Fruit fly (Drosophila melanogaster) whole organism, embryonic: ENCODE measurements around the gene Mlc1.

Experiments used
- Atf6 ChIP-seq: fragments of 200-800 bp; sonication (Bioruptor generic); IDR thresholded peaks from 2 replicates; pipeline ENCODE4 v1.3.6; 2022; ENCODE audit warnings: missing biosample characterization, missing genetic modification characterization
- BEAF-32 ChIP-seq: fragments of 200-800 bp; sonication (Bioruptor generic); optimal IDR thresholded peaks from 3 replicates; lab custom pipeline; 2017; ENCODE audit warnings: missing biosample characterization, missing genetic modification characterization, mild to moderate bottlenecking, moderate library complexity, missing genetic modification reagents
- CG12659 ChIP-seq: fragments of 200-800 bp; sonication (Bioruptor generic); optimal IDR thresholded peaks from 3 replicates; lab custom pipeline; 2017; ENCODE audit warnings: mild to moderate bottlenecking, missing biosample characterization, missing genetic modification reagents, missing genetic modification characterization
- CG13775 ChIP-seq: fragments of 200-800 bp; sonication (Bioruptor generic); optimal IDR thresholded peaks from 3 replicates; lab custom pipeline; 2017; ENCODE audit warnings: missing biosample characterization, mild to moderate bottlenecking, missing genetic modification characterization
- CG14667 ChIP-seq: fragments of 200-800 bp; sonication (Bioruptor generic); IDR thresholded peaks from 2 replicates; pipeline ENCODE4 v1.3.6; 2022; ENCODE audit warnings: missing biosample characterization, missing genetic modification characterization
- CG15514 ChIP-seq: fragments of 200-800 bp; sonication (Bioruptor generic); optimal IDR thresholded peaks from 3 replicates; lab custom pipeline; 2017; ENCODE audit warnings: missing biosample characterization, missing genetic modification characterization, mild to moderate bottlenecking, moderate library complexity, missing genetic modification reagents
- CG1647 ChIP-seq: fragments of 200-800 bp; sonication (Bioruptor generic); optimal IDR thresholded peaks from 3 replicates; lab custom pipeline; 2016; ENCODE audit warnings: missing biosample characterization, missing genetic modification characterization
- CG18476 ChIP-seq: fragments of 200-800 bp; sonication (Bioruptor generic); optimal IDR thresholded peaks from 2 replicates; lab custom pipeline; 2016; ENCODE audit warnings: missing biosample characterization, mild to moderate bottlenecking, missing genetic modification characterization
- CG34422 ChIP-seq: fragments of 200-800 bp; sonication (Bioruptor generic); IDR thresholded peaks from 3 replicates; pipeline ENCODE4 v1.3.6; 2022; ENCODE audit warnings: missing biosample characterization, missing genetic modification characterization
- CG3838 ChIP-seq: fragments of 200-800 bp; sonication (Bioruptor generic); optimal IDR thresholded peaks from 3 replicates; lab custom pipeline; 2016; ENCODE audit warnings: missing biosample characterization, missing genetic modification characterization
- CG4404 ChIP-seq: fragments of 200-800 bp; sonication (Bioruptor generic); IDR thresholded peaks from 2 replicates; pipeline ENCODE4 v1.3.6; 2022; ENCODE audit warnings: missing biosample characterization, missing genetic modification characterization
- CG4617 ChIP-seq: fragments of 200-800 bp; sonication (Bioruptor generic); optimal IDR thresholded peaks from 3 replicates; lab custom pipeline; 2016; ENCODE audit warnings: missing biosample characterization, missing genetic modification characterization, borderline replicate concordance
- CG5953 ChIP-seq: fragments of 200-800 bp; sonication (Bioruptor generic); IDR thresholded peaks from 2 replicates; pipeline ENCODE4 v1.3.6; 2022; ENCODE audit warnings: missing biosample characterization, missing genetic modification characterization
- CG6254 ChIP-seq: fragments of 200-800 bp; sonication (Bioruptor generic); optimal IDR thresholded peaks from 3 replicates; lab custom pipeline; 2017; ENCODE audit warnings: mild to moderate bottlenecking, missing biosample characterization, missing genetic modification reagents, missing genetic modification characterization
- CG7928 ChIP-seq: fragments of 200-800 bp; sonication (Bioruptor generic); optimal IDR thresholded peaks from 2 replicates; lab custom pipeline; 2017; ENCODE audit warnings: missing biosample characterization, mild to moderate bottlenecking, missing genetic modification characterization
- CG8478 ChIP-seq: fragments of >200 bp; optimal IDR thresholded peaks from 2 replicates; lab custom pipeline; 2018
- CG9797 ChIP-seq: fragments of 200-800 bp; sonication (Bioruptor generic); optimal IDR thresholded peaks from 3 replicates; lab custom pipeline; 2018; ENCODE audit warnings: missing biosample characterization, mild to moderate bottlenecking, missing genetic modification characterization
- Dll ChIP-seq: fragments of 200-800 bp; sonication (Bioruptor generic); IDR thresholded peaks from 4 replicates; pipeline ENCODE4 v1.3.6; 2022; ENCODE audit warnings: missing biosample characterization, missing genetic modification characterization; ENCODE audit not compliant: partially characterized antibody
- Doc3 ChIP-seq: fragments of 200-800 bp; sonication (Bioruptor generic); IDR thresholded peaks from 3 replicates; pipeline ENCODE4 v1.3.6; 2022; ENCODE audit warnings: missing biosample characterization, missing genetic modification characterization; ENCODE audit not compliant: partially characterized antibody
- Dp ChIP-seq: fragments of 200-800 bp; sonication (Bioruptor generic); optimal IDR thresholded peaks from 2 replicates; lab custom pipeline; 2018; ENCODE audit warnings: missing biosample characterization, mild to moderate bottlenecking, missing genetic modification characterization, moderate library complexity
- E2f2 ChIP-seq: fragments of 200-800 bp; sonication (Bioruptor generic); IDR thresholded peaks from 2 replicates; pipeline ENCODE4 v1.3.6; 2022; ENCODE audit warnings: missing biosample characterization, missing genetic modification characterization
- Elba2 ChIP-seq: fragments of 200-800 bp; sonication (Bioruptor generic); optimal IDR thresholded peaks from 3 replicates; lab custom pipeline; 2016; ENCODE audit warnings: missing biosample characterization, missing genetic modification characterization
- Fer3 ChIP-seq: fragments of 200-800 bp; sonication (Bioruptor generic); optimal IDR thresholded peaks from 2 replicates; lab custom pipeline; 2018; ENCODE audit warnings: missing biosample characterization, mild to moderate bottlenecking, missing genetic modification characterization, moderate library complexity
- HLH4C ChIP-seq: fragments of 200-800 bp; sonication (Bioruptor generic); IDR thresholded peaks from 3 replicates; pipeline ENCODE4 v1.3.6; 2022; ENCODE audit warnings: missing biosample characterization, missing genetic modification characterization; ENCODE audit not compliant: partially characterized antibody
- MBD-R2 ChIP-seq: fragments of 200-800 bp; sonication (Bioruptor generic); IDR thresholded peaks from 2 replicates; pipeline ENCODE4 v1.3.6; 2022; ENCODE audit warnings: missing biosample characterization, missing genetic modification characterization
- MESR4 ChIP-seq: fragments of 200-800 bp; sonication (Bioruptor generic); optimal IDR thresholded peaks from 2 replicates; lab custom pipeline; 2018; ENCODE audit warnings: missing biosample characterization, mild to moderate bottlenecking, missing genetic modification characterization, moderate library complexity
- MTF-1 ChIP-seq: fragments of 200-800 bp; sonication (Bioruptor generic); optimal IDR thresholded peaks from 2 replicates; lab custom pipeline; 2018; ENCODE audit warnings: missing biosample characterization, mild to moderate bottlenecking, missing genetic modification characterization, borderline replicate concordance
- Nf-YB ChIP-seq: fragments of 200-800 bp; sonication (Bioruptor generic); optimal IDR thresholded peaks from 3 replicates; lab custom pipeline; 2019; ENCODE audit warnings: missing biosample characterization, mild to moderate bottlenecking, missing genetic modification characterization, moderate library complexity
- Nf-YC ChIP-seq: fragments of 200-800 bp; optimal IDR thresholded peaks from 3 replicates; lab custom pipeline; 2019; ENCODE audit warnings: missing biosample characterization, mild to moderate bottlenecking, missing genetic modification characterization, moderate library complexity
- Ravus ChIP-seq: fragments of 200-800 bp; sonication (Bioruptor generic); IDR thresholded peaks from 2 replicates; pipeline ENCODE4 v1.3.6; 2022; ENCODE audit warnings: missing biosample characterization, missing genetic modification characterization
- ase ChIP-seq: fragments of 200-800 bp; sonication (Bioruptor generic); IDR thresholded peaks from 3 replicates; pipeline ENCODE4 v1.3.6; 2022; ENCODE audit warnings: missing biosample characterization, missing genetic modification characterization
- bbx ChIP-seq: fragments of 200-800 bp; sonication (Bioruptor generic); IDR thresholded peaks from 2 replicates; pipeline ENCODE4 v1.3.6; 2022; ENCODE audit warnings: missing biosample characterization, missing genetic modification characterization; ENCODE audit not compliant: partially characterized antibody
- chinmo ChIP-seq: fragments of 200-800 bp; sonication (Bioruptor generic); IDR thresholded peaks from 4 replicates; pipeline ENCODE4 v1.3.6; 2022; ENCODE audit warnings: missing biosample characterization, missing genetic modification characterization; ENCODE audit not compliant: partially characterized antibody
- ci ChIP-seq: fragments of 200-800 bp; sonication (Bioruptor generic); IDR thresholded peaks from 3 replicates; pipeline ENCODE4 v1.3.6; 2022; ENCODE audit warnings: missing biosample characterization, missing genetic modification characterization
- dm ChIP-seq: fragments of 200-800 bp; sonication (Bioruptor generic); optimal IDR thresholded peaks from 3 replicates; lab custom pipeline; 2016; ENCODE audit warnings: missing biosample characterization, missing genetic modification characterization
- gfzf ChIP-seq: fragments of 200-800 bp; sonication (Bioruptor generic); optimal IDR thresholded peaks from 2 replicates; lab custom pipeline; 2016; ENCODE audit warnings: missing biosample characterization, mild to moderate bottlenecking, missing genetic modification characterization, moderate library complexity
- ham ChIP-seq: fragments of 200-800 bp; sonication (Bioruptor generic); IDR thresholded peaks from 2 replicates; pipeline ENCODE4 v1.3.6; 2022; ENCODE audit warnings: missing biosample characterization, missing genetic modification characterization
- oc ChIP-seq: fragments of 200-800 bp; sonication (Bioruptor generic); optimal IDR thresholded peaks from 2 replicates; lab custom pipeline; 2018; ENCODE audit warnings: missing biosample characterization, mild to moderate bottlenecking, missing genetic modification characterization, moderate library complexity
- pzg ChIP-seq: fragments of 200-800 bp; sonication (Bioruptor generic); optimal IDR thresholded peaks from 3 replicates; lab custom pipeline; 2018; ENCODE audit warnings: missing biosample characterization, mild to moderate bottlenecking, missing genetic modification characterization, moderate library complexity
- salm ChIP-seq: fragments of 200-800 bp; sonication (Bioruptor generic); optimal IDR thresholded peaks from 2 replicates; lab custom pipeline; 2018; ENCODE audit warnings: missing biosample characterization, mild to moderate bottlenecking, missing genetic modification characterization
- trem ChIP-seq: fragments of 200-800 bp; optimal IDR thresholded peaks from 3 replicates; lab custom pipeline; 2019; ENCODE audit warnings: missing biosample characterization, mild to moderate bottlenecking, missing genetic modification characterization, moderate library complexity
- twi ChIP-seq: fragments of 200-800 bp; optimal IDR thresholded peaks from 2 replicates; lab custom pipeline; 2019; ENCODE audit warnings: missing biosample characterization, mild to moderate bottlenecking, missing genetic modification characterization, moderate library complexity
- unc-4 ChIP-seq: fragments of 200-800 bp; sonication (Bioruptor generic); IDR thresholded peaks from 2 replicates; pipeline ENCODE4 v1.3.6; 2022; ENCODE audit warnings: missing biosample characterization, missing genetic modification characterization; ENCODE audit not compliant: partially characterized antibody
- vvl ChIP-seq: fragments of 200-800 bp; sonication (Bioruptor generic); IDR thresholded peaks from 2 replicates; pipeline ENCODE4 v1.3.6; 2022; ENCODE audit warnings: missing biosample characterization, missing genetic modification characterization

Gene Mlc1

DNA sequence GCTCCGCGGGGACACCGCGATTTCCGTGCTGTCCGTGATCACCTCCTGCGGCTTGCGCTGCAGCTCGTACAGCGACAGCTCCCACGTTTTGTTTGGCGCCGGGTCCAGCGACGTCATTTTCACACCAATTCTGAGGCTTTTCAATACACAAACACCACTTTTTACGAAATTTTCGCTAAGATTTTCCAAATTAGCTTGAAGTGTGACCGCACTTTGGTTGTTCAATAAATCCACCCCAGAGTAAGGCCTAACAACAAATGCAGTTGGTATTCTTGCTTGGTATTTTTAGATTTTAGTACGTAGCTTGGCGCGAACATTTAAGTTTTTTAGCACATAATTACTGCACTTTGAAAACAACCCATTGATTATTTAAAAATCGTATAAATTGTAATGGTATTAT lies 21.8 kb upstream of the Mlc1 start, which contains the start of gene Sce (continued):
- peak; percentile 71 for TF ChIP-seq pzg (GFP tag; lab: Kevin White, UChicago)
- TF ChIP-seq dm (GFP tag; lab: Kevin White, UChicago), result no peak
- no peak for TF ChIP-seq ase (GFP tag; lab: Robert Waterston, UW)
- no peak for TF ChIP-seq salm (tag; lab: Kevin White, UChicago)
- no peak for TF ChIP-seq bbx (GFP tag; lab: Robert Waterston, UW)
- TF ChIP-seq CG4617 (GFP tag; lab: Kevin White, UChicago), result peak; percentile 79
- no peak for TF ChIP-seq CG7928 (GFP tag; lab: Kevin White, UChicago)
- TF ChIP-seq Ravus (GFP tag; lab: Robert Waterston, UW), result no peak
- no peak for TF ChIP-seq twi (tag; lab: Kevin White, UChicago)
- TF ChIP-seq CG3838 (GFP tag; lab: Kevin White, UChicago), result no peak
- TF ChIP-seq CG6254 (GFP tag; lab: Kevin White, UChicago), result no peak
- no peak for TF ChIP-seq oc
- TF ChIP-seq ham (GFP tag; lab: Robert Waterston, UW), result no peak
- TF ChIP-seq CG9797, result peak; percentile 61
- TF ChIP-seq trem (tag; lab: Kevin White, UChicago), result peak; percentile 14
- TF ChIP-seq Dll (GFP tag; lab: Robert Waterston, UW), result 0 out of 4 replicates have a peak, but pooled peaks have one; percentile 13
- TF ChIP-seq CG14667 (GFP tag; lab: Robert Waterston, UW), result no peak
- TF ChIP-seq CG1647, result no peak
- TF ChIP-seq Dp, result peak; percentile 92
- TF ChIP-seq, all 482 proteins: peak for 15

DNA sequence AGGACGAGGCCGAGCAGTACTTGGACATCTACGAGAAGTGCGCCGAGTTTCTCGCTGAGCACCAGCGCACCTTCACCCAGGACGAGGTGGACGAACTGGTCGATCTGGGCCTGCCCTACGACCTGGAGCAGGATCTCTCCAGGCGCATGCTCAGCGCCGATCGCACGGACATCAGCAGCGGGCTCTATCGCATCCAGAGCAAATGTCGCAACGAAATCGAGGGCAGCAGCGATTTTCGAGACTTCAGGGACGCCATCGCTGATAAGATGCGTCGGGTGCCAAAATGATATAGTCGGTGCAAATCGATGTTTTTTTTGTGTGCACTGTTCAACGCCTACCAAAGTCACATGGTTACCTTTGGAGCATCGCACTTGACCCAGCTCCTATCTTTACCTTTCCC lies 19.7 kb upstream of the Mlc1 start:
- TF ChIP-seq CG8478 (lab: Kevin White, UChicago) (peak; percentile 52), CG13775 (no peak), CG5953 (GFP tag; lab: Robert Waterston, UW) (0 out of 2 replicates have a peak, but pooled peaks have one; percentile 27)

DNA sequence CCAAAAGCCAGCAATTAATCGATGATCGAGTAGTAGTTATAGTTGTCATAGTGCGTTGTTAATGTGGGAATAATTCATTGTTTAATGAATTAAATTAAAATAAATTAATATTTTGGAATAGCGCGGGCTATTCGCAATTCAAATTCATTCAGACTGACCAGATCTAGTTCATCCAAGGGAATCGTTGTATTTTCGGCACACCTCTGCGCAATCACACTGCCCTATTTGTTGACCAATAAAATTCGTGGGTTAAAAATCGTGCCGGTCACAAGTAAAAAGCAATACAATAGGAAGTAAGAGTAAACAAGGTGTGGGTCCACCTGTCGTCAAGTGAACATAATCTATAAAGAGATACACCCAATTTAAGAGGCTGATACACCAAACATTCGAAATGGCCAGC lies 19.0 kb upstream of the Mlc1 start, which contains the start of gene CG12883:
CG12883 (plus strand) TSS at position 273 of the 400 bp plus-strand sequence.
- TF ChIP-seq BEAF-32, result peak; percentile 12
- TF ChIP-seq Elba2 (GFP tag; lab: Kevin White, UChicago), result peak; percentile 63
- peak; percentile 90 for TF ChIP-seq E2f2 (GFP tag; lab: Robert Waterston, UW)
- TF ChIP-seq CG9797, result peak; percentile 61
- TF ChIP-seq CG12659, result peak; percentile 5
- TF ChIP-seq MTF-1 (GFP tag; lab: Kevin White, UChicago), result no peak
- peak; percentile 14; the same call in 1 of the 3 replicates for TF ChIP-seq CG34422 (GFP tag; lab: Robert Waterston, UW)
- no peak for TF ChIP-seq Atf6 (GFP tag; lab: Robert Waterston, UW)
- no peak for TF ChIP-seq Doc3 (GFP tag; lab: Robert Waterston, UW)
- TF ChIP-seq unc-4, result 0 out of 2 replicates have a peak, but pooled peaks have one; percentile 33
- TF ChIP-seq CG4404 (GFP tag; lab: Robert Waterston, UW), result no peak
- TF ChIP-seq CG4617 (GFP tag; lab: Kevin White, UChicago), result peak; percentile 3
- 0 out of 4 replicates have a peak, but pooled peaks have one; percentile 16 for TF ChIP-seq chinmo
- TF ChIP-seq ci (GFP tag; lab: Robert Waterston, UW), result 0 out of 3 replicates have a peak, but pooled peaks have one; percentile 12
- TF ChIP-seq Nf-YC (tag; lab: Kevin White, UChicago), result peak; percentile 84
- no peak for TF ChIP-seq Fer3
- no peak for TF ChIP-seq CG18476 (GFP tag; lab: Kevin White, UChicago)
- TF ChIP-seq bbx (GFP tag; lab: Robert Waterston, UW), result peak; percentile 8; the same call in 1 of the 2 replicates
- peak; percentile 52 for TF ChIP-seq CG15514 (GFP tag; lab: Kevin White, UChicago)
- TF ChIP-seq MBD-R2 (GFP tag; lab: Robert Waterston, UW), result peak; percentile 66
- peak; percentile 46 for TF ChIP-seq MESR4
- no peak for TF ChIP-seq HLH4C
- peak; percentile 82 for TF ChIP-seq Dp
- peak; percentile 59 for TF ChIP-seq pzg (GFP tag; lab: Kevin White, UChicago)
- peak; percentile 84 for TF ChIP-seq Nf-YB (GFP tag; lab: Kevin White, UChicago)
- peak; percentile 74 for TF ChIP-seq gfzf (GFP tag; lab: Kevin White, UChicago)
- peak; percentile 54; the same call in 1 of the 2 replicates for TF ChIP-seq vvl (GFP tag; lab: Robert Waterston, UW)
